Fruit fly (Drosophila melanogaster) whole organism, embryonic: ENCODE results near the gene Utx.

Experiments used
- B-H1 ChIP-seq: fragments of 200-800 bp; sonication (Bioruptor generic); IDR thresholded peaks from 3 replicates; pipeline ENCODE4 v1.3.6; 2022; ENCODE audit warnings: missing biosample characterization, missing genetic modification characterization
- CG1024 ChIP-seq: fragments of 200-800 bp; sonication (Bioruptor generic); IDR thresholded peaks from 2 replicates; pipeline ENCODE4 v1.3.6; 2022; ENCODE audit warnings: missing biosample characterization, missing genetic modification characterization
- CG10267 ChIP-seq: fragments of 200-800 bp; sonication (Bioruptor generic); optimal IDR thresholded peaks from 2 replicates; lab custom pipeline; 2018; ENCODE audit warnings: missing biosample characterization, mild to moderate bottlenecking, missing genetic modification characterization, moderate library complexity
- CG10321 ChIP-seq: fragments of 200-800 bp; sonication (Bioruptor generic); IDR thresholded peaks from 2 replicates; pipeline ENCODE4 v1.3.6; 2022; ENCODE audit warnings: missing biosample characterization, missing genetic modification characterization
- CG14050 ChIP-seq: fragments of 200-800 bp; sonication (Bioruptor generic); IDR thresholded peaks from 3 replicates; pipeline ENCODE4 v1.3.6; 2022; ENCODE audit warnings: missing biosample characterization, missing genetic modification characterization
- CG15011 ChIP-seq: fragments of 200-800 bp; sonication (Bioruptor generic); optimal IDR thresholded peaks from 3 replicates; lab custom pipeline; 2018; ENCODE audit warnings: missing biosample characterization, mild to moderate bottlenecking, missing genetic modification characterization
- CG1603 ChIP-seq: fragments of 200-800 bp; sonication (Bioruptor generic); optimal IDR thresholded peaks from 2 replicates; lab custom pipeline; 2019; ENCODE audit warnings: missing biosample characterization, mild to moderate bottlenecking, missing genetic modification characterization, moderate library complexity
- CG17186 ChIP-seq: fragments of 200-800 bp; sonication (Bioruptor generic); optimal IDR thresholded peaks from 3 replicates; lab custom pipeline; 2017; ENCODE audit warnings: missing biosample characterization, missing genetic modification reagents, missing genetic modification characterization
- CG2202 ChIP-seq: fragments of 200-800 bp; sonication (Bioruptor generic); optimal IDR thresholded peaks from 2 replicates; lab custom pipeline; 2018; ENCODE audit warnings: missing biosample characterization, mild to moderate bottlenecking, missing genetic modification characterization
- CG2712 ChIP-seq: fragments of 200-800 bp; optimal IDR thresholded peaks from 3 replicates; lab custom pipeline; 2019; ENCODE audit warnings: missing biosample characterization, mild to moderate bottlenecking, missing genetic modification characterization, moderate library complexity
- CG30020 ChIP-seq: fragments of 200-800 bp; optimal IDR thresholded peaks from 2 replicates; lab custom pipeline; 2019; ENCODE audit warnings: missing biosample characterization, mild to moderate bottlenecking, missing genetic modification characterization, moderate library complexity
- CG32767 ChIP-seq: fragments of 200-800 bp; sonication (Bioruptor generic); IDR thresholded peaks from 2 replicates; pipeline ENCODE4 v1.3.6; 2022; ENCODE audit warnings: missing biosample characterization, missing genetic modification characterization
- CG3281 ChIP-seq: fragments of 200-800 bp; sonication (Bioruptor generic); optimal IDR thresholded peaks from 3 replicates; lab custom pipeline; 2017; ENCODE audit warnings: missing biosample characterization, mild to moderate bottlenecking, missing genetic modification characterization
- CG3407 ChIP-seq: fragments of 200-800 bp; sonication (Bioruptor generic); optimal IDR thresholded peaks from 2 replicates; lab custom pipeline; 2018; ENCODE audit warnings: missing biosample characterization, mild to moderate bottlenecking, missing genetic modification characterization
- CG4730 ChIP-seq: fragments of 200-800 bp; sonication (Bioruptor generic); IDR thresholded peaks from 2 replicates; pipeline ENCODE4 v1.3.6; 2022; ENCODE audit warnings: missing biosample characterization, missing genetic modification characterization
- CG5953 ChIP-seq: fragments of 200-800 bp; sonication (Bioruptor generic); IDR thresholded peaks from 2 replicates; pipeline ENCODE4 v1.3.6; 2022; ENCODE audit warnings: missing biosample characterization, missing genetic modification characterization
- CG6654 ChIP-seq: fragments of 200-800 bp; sonication (Bioruptor generic); optimal IDR thresholded peaks from 2 replicates; lab custom pipeline; 2017; ENCODE audit warnings: missing biosample characterization, mild to moderate bottlenecking, missing genetic modification characterization
- CG6765 ChIP-seq: fragments of 200-800 bp; sonication (Bioruptor generic); optimal IDR thresholded peaks from 3 replicates; lab custom pipeline; 2017; ENCODE audit warnings: missing biosample characterization, mild to moderate bottlenecking, missing genetic modification characterization
- CG7745 ChIP-seq: fragments of 200-800 bp; sonication (Bioruptor generic); optimal IDR thresholded peaks from 2 replicates; lab custom pipeline; 2018; ENCODE audit warnings: missing biosample characterization, mild to moderate bottlenecking, missing genetic modification characterization, moderate library complexity
- CG7786 ChIP-seq: fragments of 200-800 bp; sonication (Bioruptor generic); optimal IDR thresholded peaks from 2 replicates; lab custom pipeline; 2016; ENCODE audit warnings: missing biosample characterization, missing genetic modification characterization
- CG7928 ChIP-seq: fragments of 200-800 bp; sonication (Bioruptor generic); optimal IDR thresholded peaks from 2 replicates; lab custom pipeline; 2017; ENCODE audit warnings: missing biosample characterization, mild to moderate bottlenecking, missing genetic modification characterization
- CG8290 ChIP-seq, 3 experiments: fragments of 200-800 bp; sonication (Bioruptor generic); optimal IDR thresholded peaks; 2 replicates each; lab custom pipeline; 2016 to 2019; ENCODE audit warnings: missing biosample characterization in 3 of 3, missing genetic modification characterization in 3 of 3, mild to moderate bottlenecking in 2 of 3, moderate library complexity in 1 of 3
- Ets97D ChIP-seq: fragments of 200-800 bp; sonication (Bioruptor generic); optimal IDR thresholded peaks from 3 replicates; lab custom pipeline; 2016; ENCODE audit warnings: missing biosample characterization, missing genetic modification characterization
- MBD-R2 ChIP-seq: fragments of 200-800 bp; sonication (Bioruptor generic); IDR thresholded peaks from 2 replicates; pipeline ENCODE4 v1.3.6; 2022; ENCODE audit warnings: missing biosample characterization, missing genetic modification characterization
- NFAT ChIP-seq: fragments of 200-800 bp; sonication (Bioruptor generic); IDR thresholded peaks from 2 replicates; pipeline ENCODE4 v1.3.6; 2022; ENCODE audit warnings: missing biosample characterization, missing genetic modification characterization
- NK7.1 ChIP-seq: fragments of 200-800 bp; sonication (Bioruptor generic); optimal IDR thresholded peaks from 3 replicates; lab custom pipeline; 2016; ENCODE audit warnings: missing biosample characterization, missing genetic modification characterization
- Neu2 ChIP-seq: fragments of 200-800 bp; sonication (Bioruptor generic); optimal IDR thresholded peaks from 3 replicates; lab custom pipeline; 2016; ENCODE audit warnings: missing biosample characterization, missing genetic modification characterization, borderline replicate concordance
- Rfx ChIP-seq: fragments of 200-800 bp; sonication (Bioruptor generic); IDR thresholded peaks from 2 replicates; pipeline ENCODE4 v1.3.6; 2022; ENCODE audit warnings: missing biosample characterization, missing genetic modification characterization
- Sox102F ChIP-seq: fragments of 200-800 bp; sonication (Bioruptor generic); optimal IDR thresholded peaks from 2 replicates; lab custom pipeline; 2018; ENCODE audit warnings: missing biosample characterization, mild to moderate bottlenecking, missing genetic modification characterization, moderate library complexity
- cad ChIP-seq: fragments of >200 bp; optimal IDR thresholded peaks from 2 replicates; lab custom pipeline; 2017; ENCODE audit warnings: missing biosample characterization, missing genetic modification characterization
- caup ChIP-seq: fragments of 200-800 bp; sonication (Bioruptor generic); optimal IDR thresholded peaks from 3 replicates; lab custom pipeline; 2017; ENCODE audit warnings: missing biosample characterization, mild to moderate bottlenecking, missing genetic modification characterization, moderate library complexity; ENCODE audit not compliant: severe bottlenecking
- chn ChIP-seq: fragments of 200-800 bp; sonication (Bioruptor generic); optimal IDR thresholded peaks from 2 replicates; lab custom pipeline; 2016; ENCODE audit warnings: missing biosample characterization, missing genetic modification characterization
- ci ChIP-seq: fragments of 200-800 bp; sonication (Bioruptor generic); IDR thresholded peaks from 3 replicates; pipeline ENCODE4 v1.3.6; 2022; ENCODE audit warnings: missing biosample characterization, missing genetic modification characterization
- fd3F ChIP-seq: fragments of 200-800 bp; sonication (Bioruptor generic); optimal IDR thresholded peaks from 2 replicates; lab custom pipeline; 2018; ENCODE audit warnings: missing biosample characterization, mild to moderate bottlenecking, missing genetic modification characterization, moderate library complexity
- gem ChIP-seq: fragments of 200-800 bp; sonication (Bioruptor generic); optimal IDR thresholded peaks from 2 replicates; lab custom pipeline; 2019; ENCODE audit warnings: missing biosample characterization, mild to moderate bottlenecking, missing genetic modification characterization, moderate library complexity
- lbe ChIP-seq: fragments of 200-800 bp; sonication (Bioruptor generic); optimal IDR thresholded peaks from 2 replicates; lab custom pipeline; 2016; ENCODE audit warnings: missing biosample characterization, mild to moderate bottlenecking, missing genetic modification characterization
- nmo ChIP-seq: fragments of 200-800 bp; sonication (Bioruptor generic); optimal IDR thresholded peaks from 2 replicates; lab custom pipeline; 2018; ENCODE audit warnings: missing biosample characterization, mild to moderate bottlenecking, missing genetic modification characterization, moderate library complexity
- nom ChIP-seq: fragments of 200-800 bp; sonication (Bioruptor generic); optimal IDR thresholded peaks from 2 replicates; lab custom pipeline; 2017; ENCODE audit warnings: missing biosample characterization, missing genetic modification characterization, mild to moderate bottlenecking, moderate library complexity, missing genetic modification reagents
- pfk ChIP-seq: fragments of 200-800 bp; sonication (Bioruptor generic); optimal IDR thresholded peaks from 2 replicates; lab custom pipeline; 2018; ENCODE audit warnings: missing biosample characterization, mild to moderate bottlenecking, missing genetic modification characterization, moderate library complexity
- phol ChIP-seq: fragments of 200-800 bp; sonication (Bioruptor generic); optimal IDR thresholded peaks from 3 replicates; lab custom pipeline; 2018; ENCODE audit warnings: missing biosample characterization, mild to moderate bottlenecking, missing genetic modification characterization, moderate library complexity
- prd ChIP-seq, 3 experiments: fragments of >200 bp in 2 of 3; fragments of 200-800 bp in 1 of 3; sonication (Bioruptor generic) in 1 of 3; optimal IDR thresholded peaks in 2 of 3; IDR thresholded peaks in 1 of 3; 2 replicates in 2 of 3; 3 replicates in 1 of 3; pipeline versions ENCODE4 v1.3.6 to Lab custom; 2017 to 2022; ENCODE audit warnings: missing biosample characterization in 1 of 3, missing genetic modification characterization in 1 of 3
- pzg ChIP-seq: fragments of 200-800 bp; sonication (Bioruptor generic); optimal IDR thresholded peaks from 3 replicates; lab custom pipeline; 2018; ENCODE audit warnings: missing biosample characterization, mild to moderate bottlenecking, missing genetic modification characterization, moderate library complexity
- ssp ChIP-seq: fragments of 200-800 bp; sonication (Bioruptor generic); IDR thresholded peaks from 2 replicates; pipeline ENCODE4 v1.3.6; 2022; ENCODE audit warnings: missing biosample characterization, missing genetic modification characterization
- sug ChIP-seq: fragments of 200-800 bp; optimal IDR thresholded peaks from 2 replicates; lab custom pipeline; 2019; ENCODE audit warnings: missing biosample characterization, mild to moderate bottlenecking, missing genetic modification characterization, moderate library complexity
- tio ChIP-seq: fragments of 200-800 bp; sonication (Bioruptor generic); optimal IDR thresholded peaks from 2 replicates; lab custom pipeline; 2017; ENCODE audit warnings: missing biosample characterization, missing genetic modification characterization, inconsistent platforms
- tna ChIP-seq: fragments of 200-800 bp; sonication (Bioruptor generic); IDR thresholded peaks from 2 replicates; pipeline ENCODE4 v1.3.6; 2022; ENCODE audit warnings: missing biosample characterization, missing genetic modification characterization; ENCODE audit not compliant: partially characterized antibody
- ttk ChIP-seq: fragments of 200-800 bp; sonication (Bioruptor generic); IDR thresholded peaks from 2 replicates; pipeline ENCODE4 v2.1.2; 2022; ENCODE audit warnings: missing biosample characterization, missing genetic modification characterization
- vvl ChIP-seq: fragments of 200-800 bp; sonication (Bioruptor generic); IDR thresholded peaks from 2 replicates; pipeline ENCODE4 v1.3.6; 2022; ENCODE audit warnings: missing biosample characterization, missing genetic modification characterization
- wek ChIP-seq: fragments of 200-800 bp; sonication (Bioruptor generic); optimal IDR thresholded peaks from 3 replicates; lab custom pipeline; 2018; ENCODE audit warnings: missing biosample characterization, mild to moderate bottlenecking, missing genetic modification characterization, moderate library complexity

Gene Utx

dm6 chr2L:10263343-10263744 is 15.3 kb downstream of the Utx start, which contains the start of gene Rsf1 (continued):
- TF ChIP-seq CG4730 (GFP tag; lab: Robert Waterston, UW) = no peak
- no peak for TF ChIP-seq CG6765 (GFP tag; lab: Kevin White, UChicago)
- no peak for TF ChIP-seq CG8290 (GFP tag; optimal IDR thresholded peaks at IDR 0.05; lab: Kevin White, UChicago)
- no peak for TF ChIP-seq CG8290 (tag; optimal IDR thresholded peaks at IDR 0.05; lab: Kevin White, UChicago)
- no peak for TF ChIP-seq NK7.1 (GFP tag; lab: Kevin White, UChicago)
- no peak for TF ChIP-seq chn (GFP tag; lab: Kevin White, UChicago)
- TF ChIP-seq prd (optimal IDR thresholded peaks at IDR 0.05; lab: Kevin White, UChicago) = no peak
- 0 out of 3 replicates have a peak, but pooled peaks have one; percentile 7 for TF ChIP-seq prd (GFP tag; IDR thresholded peaks at IDR 0.05; lab: Robert Waterston, UW)
- no peak for TF ChIP-seq ttk (GFP tag; lab: Robert Waterston, UW)
- TF ChIP-seq sug = no peak
- TF ChIP-seq CG30020 (tag; lab: Kevin White, UChicago) = peak; percentile 98
- peak; percentile 21 for TF ChIP-seq phol (tag; lab: Kevin White, UChicago)
- TF ChIP-seq cad (GFP tag; lab: Kevin White, UChicago) = no peak
- peak; percentile 81 for TF ChIP-seq ssp
- peak; percentile 77 for TF ChIP-seq MBD-R2 (GFP tag; lab: Robert Waterston, UW)
- peak; percentile 22 for TF ChIP-seq wek
- no peak for TF ChIP-seq Ets97D (GFP tag; lab: Kevin White, UChicago)
- TF ChIP-seq CG7928 (GFP tag; lab: Kevin White, UChicago) = peak; percentile 63
- TF ChIP-seq CG10267 (tag; lab: Kevin White, UChicago) = no peak
- TF ChIP-seq Sox102F (GFP tag; lab: Kevin White, UChicago) = no peak
- TF ChIP-seq pfk (GFP tag; lab: Kevin White, UChicago) = peak; percentile 92
- TF ChIP-seq CG3407 = no peak
- peak; percentile 86 for TF ChIP-seq CG1024 (GFP tag; lab: Robert Waterston, UW)
- TF ChIP-seq caup (GFP tag; lab: Kevin White, UChicago) = no peak
- TF ChIP-seq CG7786 = no peak
- no peak for TF ChIP-seq gem (tag; lab: Kevin White, UChicago)
- TF ChIP-seq fd3F (GFP tag; lab: Kevin White, UChicago) = no peak
- peak; percentile 86 for TF ChIP-seq CG32767 (GFP tag; lab: Robert Waterston, UW)
- TF ChIP-seq nmo = peak; percentile 21
- TF ChIP-seq Neu2 (GFP tag; lab: Kevin White, UChicago) = no peak
- TF ChIP-seq CG17186 (GFP tag; lab: Kevin White, UChicago) = no peak
- TF ChIP-seq nom = peak; percentile 1
- peak; percentile 75 for TF ChIP-seq CG3281
- TF ChIP-seq Rfx (GFP tag; lab: Robert Waterston, UW) = no peak
- TF ChIP-seq ci (GFP tag; lab: Robert Waterston, UW) = no peak
- no peak for TF ChIP-seq CG10321 (GFP tag; lab: Robert Waterston, UW)
- no peak for TF ChIP-seq tio
- TF ChIP-seq CG15011 (GFP tag; lab: Kevin White, UChicago) = no peak
- TF ChIP-seq CG2202 (tag; lab: Kevin White, UChicago) = no peak
- no peak for TF ChIP-seq CG6654 (GFP tag; lab: Kevin White, UChicago)
- no peak for TF ChIP-seq CG7745 (tag; lab: Kevin White, UChicago)
- TF ChIP-seq tna = no peak
- TF ChIP-seq B-H1 = no peak
- TF ChIP-seq lbe = no peak
- TF ChIP-seq CG5953 (GFP tag; lab: Robert Waterston, UW) = no peak
- peak; percentile 38 for TF ChIP-seq pzg (GFP tag; lab: Kevin White, UChicago)
- peak; percentile 20 for TF ChIP-seq CG2712
- TF ChIP-seq CG1603 (tag; lab: Kevin White, UChicago) = peak; percentile 100
- no peak for TF ChIP-seq NFAT (GFP tag; lab: Robert Waterston, UW)
- TF ChIP-seq vvl = peak; percentile 56; the same call in 1 of the 2 replicates
- no peak for TF ChIP-seq CG14050 (GFP tag; lab: Robert Waterston, UW)
